Worm (Caenorhabditis elegans): Measurements from ENCODE around the gene F10G7.12.

ce11 chrII:4673670-4674069 is 15.9 kb upstream of the F10G7.12 start:
- no peak for TF ChIP-seq nhr-76 (tag; optimal IDR thresholded peaks at IDR 0.05)
- TF ChIP-seq sea-2 (GFP tag; optimal IDR thresholded peaks at IDR 0.05), result no peak
- no peak for TF ChIP-seq snpc-4 (tag; optimal IDR thresholded peaks at IDR 0.05)
- TF ChIP-seq nhr-43 (tag; optimal IDR thresholded peaks at IDR 0.05; ENCODE audit: poor library complexity, severe bottlenecking), result no peak
- TF ChIP-seq ZK546.5 (tag; optimal IDR thresholded peaks at IDR 0.05), result no peak

Data from whole organism, L3 larva.